Worm (Caenorhabditis elegans): ENCODE measurements around the gene K02D10.3.

The K02D10.3 gene

ce11 chrIII:8742584-8742983, 29.2 kb downstream of the K02D10.3 start:
- TF ChIP-seq ceh-45 (GFP tag; IDR thresholded peaks at IDR 0.05) (no peak), sdc-2 (tag; optimal IDR thresholded peaks at IDR 0.05) (no peak), ztf-16 (tag; optimal IDR thresholded peaks at IDR 0.05) (no peak), ceh-30 (tag; optimal IDR thresholded peaks at IDR 0.05) (no peak), ceh-31 (tag; optimal IDR thresholded peaks at IDR 0.05) (no peak), ama-1 (optimal IDR thresholded peaks at IDR 0.05) (no peak), T23F11.4 (GFP tag; optimal IDR thresholded peaks at IDR 0.05) (no peak)

- no peak for TF ChIP-seq ceh-31 (tag; optimal IDR thresholded peaks at IDR 0.05)
- no peak for TF ChIP-seq pax-1 (tag; optimal IDR thresholded peaks at IDR 0.05)
- TF ChIP-seq elt-4 (tag; optimal IDR thresholded peaks at IDR 0.05), result no peak
- no peak for TF ChIP-seq pros-1 (tag; optimal IDR thresholded peaks at IDR 0.05)
- TF ChIP-seq Y22D7AL.16 (tag; optimal IDR thresholded peaks at IDR 0.05), result no peak
- no peak for TF ChIP-seq pat-9 (tag; optimal IDR thresholded peaks at IDR 0.05)
- TF ChIP-seq ets-4 (tag; optimal IDR thresholded peaks at IDR 0.05), result no peak
Measured at ce11 chrIII:8741955-8742354, 29.8 kb downstream of the K02D10.3 start.

ce11 chrIII:8741276-8741860, 30.4 kb downstream of the K02D10.3 start, which contains the start of gene pdhk-2:
Gene pdhk-2, minus strand, starts transcription at chrIII:8741412.
- peak; percentile 82 for TF ChIP-seq ceh-18 (tag; optimal IDR thresholded peaks at IDR 0.05)
- peak; percentile 73 for TF ChIP-seq F13H6.1 (tag; optimal IDR thresholded peaks at IDR 0.05)
- no peak for TF ChIP-seq elt-4 (tag; optimal IDR thresholded peaks at IDR 0.05)
- no peak for TF ChIP-seq lim-6 (tag; optimal IDR thresholded peaks at IDR 0.05)
- peak; percentile 45 for TF ChIP-seq C08G9.2 (tag; optimal IDR thresholded peaks at IDR 0.05)
- no peak for TF ChIP-seq fkh-10 (GFP tag; optimal IDR thresholded peaks at IDR 0.05)
- TF ChIP-seq npax-4 (tag; optimal IDR thresholded peaks at IDR 0.05), result no peak
- no peak for TF ChIP-seq odd-2 (tag; optimal IDR thresholded peaks at IDR 0.05)
- TF ChIP-seq ceh-6 (GFP tag; optimal IDR thresholded peaks at IDR 0.05), result peak; percentile 73
- TF ChIP-seq tbx-2 (tag; optimal IDR thresholded peaks at IDR 0.05), result peak; percentile 83
- peak; percentile 84 for TF ChIP-seq ceh-34 (tag; optimal IDR thresholded peaks at IDR 0.05)
- TF ChIP-seq elt-2 (tag; optimal IDR thresholded peaks at IDR 0.05), result peak; percentile 71
- peak; percentile 24 for TF ChIP-seq tbx-7 (tag; optimal IDR thresholded peaks at IDR 0.05)
- TF ChIP-seq unc-55 (GFP tag; optimal IDR thresholded peaks at IDR 0.05), result peak; percentile 68
- TF ChIP-seq hlh-15 (tag; optimal IDR thresholded peaks at IDR 0.05), result peak; percentile 43
- TF ChIP-seq ttx-3 (tag; optimal IDR thresholded peaks at IDR 0.05), result peak; percentile 48
- TF ChIP-seq nhr-232 (tag; optimal IDR thresholded peaks at IDR 0.05), result peak; percentile 24
- peak; percentile 64 for TF ChIP-seq ets-4 (tag; optimal IDR thresholded peaks at IDR 0.05)
- TF ChIP-seq ahr-1 (tag; optimal IDR thresholded peaks at IDR 0.05), result peak; percentile 47
- peak; percentile 85 for TF ChIP-seq ceh-14 (tag; optimal IDR thresholded peaks at IDR 0.05)
- TF ChIP-seq rnt-1 (tag; optimal IDR thresholded peaks at IDR 0.05), result peak; percentile 66
- TF ChIP-seq zip-5 (tag; optimal IDR thresholded peaks at IDR 0.05), result no peak
- TF ChIP-seq ceh-45 (GFP tag; IDR thresholded peaks at IDR 0.05), result 0 out of 2 replicates have a peak, but pooled peaks have one; percentile 53
- no peak for TF ChIP-seq pha-4 (tag; optimal IDR thresholded peaks at IDR 0.05)
- no peak for TF ChIP-seq ceh-9 (tag; optimal IDR thresholded peaks at IDR 0.05)
- TF ChIP-seq madf-2 (tag; optimal IDR thresholded peaks at IDR 0.05), result peak; percentile 39
- peak; percentile 64 for TF ChIP-seq fkh-6 (tag; optimal IDR thresholded peaks at IDR 0.05)
- TF ChIP-seq ceh-31 (tag; optimal IDR thresholded peaks at IDR 0.05), result peak; percentile 82
- TF ChIP-seq ceh-48 (tag; optimal IDR thresholded peaks at IDR 0.05), result peak; percentile 55
- peak; percentile 40 for TF ChIP-seq T23F11.4 (GFP tag; optimal IDR thresholded peaks at IDR 0.05)
- peak; percentile 64 for TF ChIP-seq unc-86 (tag; optimal IDR thresholded peaks at IDR 0.05)
- TF ChIP-seq ztf-16 (tag; optimal IDR thresholded peaks at IDR 0.05), result peak; percentile 71
- peak; percentile 12 for TF ChIP-seq eyg-1 (tag; optimal IDR thresholded peaks at IDR 0.05)
- peak; percentile 6 for TF ChIP-seq Y22D7AL.16 (tag; optimal IDR thresholded peaks at IDR 0.05)
- TF ChIP-seq ceh-19 (GFP tag; optimal IDR thresholded peaks at IDR 0.05), result peak; percentile 70
- peak; percentile 1 for TF ChIP-seq K02D7.2 (tag; optimal IDR thresholded peaks at IDR 0.05)
- no peak for TF ChIP-seq nhr-11 (tag; optimal IDR thresholded peaks at IDR 0.05)
- no peak for TF ChIP-seq sox-2 (GFP tag; IDR thresholded peaks at IDR 0.05)
- peak; percentile 89 for TF ChIP-seq nfya-1 (tag; optimal IDR thresholded peaks at IDR 0.05)
- TF ChIP-seq ceh-2 (tag; optimal IDR thresholded peaks at IDR 0.05), result peak; percentile 58
- TF ChIP-seq pqm-1 (tag; optimal IDR thresholded peaks at IDR 0.05), result peak; percentile 53
- TF ChIP-seq pax-1 (tag; optimal IDR thresholded peaks at IDR 0.05), result no peak
- TF ChIP-seq mec-3 (tag; optimal IDR thresholded peaks at IDR 0.05; ENCODE audit: borderline replicate concordance), result no peak
- TF ChIP-seq pat-9 (tag; optimal IDR thresholded peaks at IDR 0.05), result peak; percentile 38
